Worm (Caenorhabditis elegans) whole organism, midembryonic: Measurements from ENCODE around the gene tdpo-1.
A peak's percentile ranks its signal among the peaks of the same experiment; 100 is the strongest.

ENCODE experiments used
- T22C8.4 ChIP-seq: fragments of 200-800 bp; sonication (Bioruptor generic); IDR thresholded peaks from 2 replicates; pipeline ENCODE4 v1.3.6; 2022; ENCODE audit warnings: missing genetic modification characterization, missing compliant biosample characterization
- cog-1 ChIP-seq: sonication (generic microtip); optimal IDR thresholded peaks from 2 replicates; lab custom pipeline; 2016; ENCODE audit warnings: missing genetic modification characterization, missing compliant biosample characterization
- flt-1 ChIP-seq: fragments of 200-800 bp; sonication (Bioruptor generic); IDR thresholded peaks from 2 replicates; pipeline ENCODE4 v1.3.6; 2022; ENCODE audit warnings: missing genetic modification characterization, missing compliant biosample characterization
- klf-2 ChIP-seq: fragments of 200-800 bp; sonication (Bioruptor generic); conservative IDR thresholded peaks from 2 replicates; pipeline ENCODE4 v1.3.6; 2022; ENCODE audit warnings: missing genetic modification reagents, missing genetic modification characterization, missing compliant biosample characterization
- med-1 ChIP-seq: sonication (generic microtip); optimal IDR thresholded peaks from 2 replicates; lab custom pipeline; 2017; ENCODE audit warnings: missing genetic modification characterization, mild to moderate bottlenecking, missing compliant biosample characterization, antibody characterized with exemption, missing genetic modification reagents; ENCODE audit not compliant: insufficient read depth
- ref-1 ChIP-seq: fragments of 200-800 bp; sonication (Bioruptor generic); conservative IDR thresholded peaks from 2 replicates; pipeline ENCODE4 v1.3.6; 2022; ENCODE audit warnings: missing genetic modification reagents, missing genetic modification characterization, missing compliant biosample characterization
- tab-1 ChIP-seq: fragments of 200-800 bp; sonication (Bioruptor generic); IDR thresholded peaks from 2 replicates; pipeline ENCODE4 v1.3.6; 2022; ENCODE audit warnings: missing genetic modification characterization, missing compliant biosample characterization
- ztf-23 ChIP-seq: fragments of 200-800 bp; sonication (Bioruptor generic); IDR thresholded peaks from 2 replicates; pipeline ENCODE4 v1.3.6; 2022; ENCODE audit warnings: missing genetic modification reagents, missing genetic modification characterization, missing compliant biosample characterization
- ztf-29 ChIP-seq: fragments of 200-800 bp; sonication (Bioruptor generic); IDR thresholded peaks from 2 replicates; pipeline ENCODE4 v1.3.6; 2022; ENCODE audit warnings: missing genetic modification reagents, missing genetic modification characterization, missing compliant biosample characterization

The tdpo-1 gene

DNA sequence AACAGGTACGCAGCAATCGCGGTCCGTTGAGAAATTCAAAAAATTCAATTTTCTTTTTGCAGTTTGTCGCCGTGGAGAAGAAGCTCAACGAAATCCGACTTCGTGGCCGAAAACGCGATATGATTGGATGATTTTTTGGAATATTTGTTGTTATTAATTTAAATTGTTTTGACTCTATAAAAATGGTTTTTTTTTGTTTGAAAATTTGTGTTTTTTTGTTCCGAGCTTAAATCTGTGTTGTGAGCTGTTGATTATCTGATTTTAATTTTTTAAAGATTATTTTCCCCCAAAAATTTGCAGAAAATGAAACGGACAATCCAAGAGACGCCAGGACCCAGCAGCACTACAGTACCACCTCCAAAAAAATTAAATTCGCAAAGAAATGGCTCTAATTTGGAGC lies at the start of gene tdpo-1:
tdpo-1 (plus strand) TSS at position 301 of the 400 bp plus-strand sequence.
- TF ChIP-seq flt-1 (GFP tag; lab: Robert Waterston, UW), result no peak
- no peak for TF ChIP-seq T22C8.4
- TF ChIP-seq tab-1 (GFP tag; lab: Robert Waterston, UW), result no peak
- TF ChIP-seq ztf-29 (GFP tag; lab: Robert Waterston, UW), result no peak
- no peak for TF ChIP-seq ref-1
- TF ChIP-seq cog-1 (tag; lab: Kevin White, UChicago), result no peak
- TF ChIP-seq ztf-23 (GFP tag; lab: Robert Waterston, UW), result no peak
- TF ChIP-seq med-1, result no peak

DNA sequence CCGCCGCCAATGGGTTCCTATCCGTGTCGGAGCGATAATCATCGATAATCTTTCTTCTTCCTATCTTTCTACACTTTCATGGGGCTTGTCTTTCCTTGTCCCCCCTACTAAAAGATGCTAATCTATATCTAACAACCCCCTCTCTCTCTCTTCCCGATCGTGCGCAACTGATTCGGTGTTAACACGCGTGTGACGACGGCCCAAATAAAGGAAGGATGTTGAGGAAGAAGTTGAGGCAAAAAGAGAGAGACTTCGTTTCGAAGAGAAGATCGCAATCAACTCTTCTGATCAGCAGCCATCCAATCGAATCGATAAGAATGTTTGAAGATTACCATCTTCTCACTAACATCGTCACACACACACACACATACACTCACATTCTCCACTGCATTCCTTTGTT lies 48.4 kb upstream of the tdpo-1 start:
- TF ChIP-seq ref-1 (no peak), ztf-29 (GFP tag; lab: Robert Waterston, UW) (0 out of 2 replicates have a peak, but pooled peaks have one; percentile 45), cog-1 (tag; lab: Kevin White, UChicago) (peak; percentile 19), flt-1 (GFP tag; lab: Robert Waterston, UW) (no peak), tab-1 (GFP tag; lab: Robert Waterston, UW) (no peak)

ce11 chrIV:1914900-1915299 lies 44.8 kb upstream of the tdpo-1 start:
- TF ChIP-seq med-1 (no peak), cog-1 (tag; lab: Kevin White, UChicago) (no peak), ztf-29 (GFP tag; lab: Robert Waterston, UW) (no peak), ref-1 (no peak), klf-2 (no peak), T22C8.4 (no peak), ztf-23 (GFP tag; lab: Robert Waterston, UW) (no peak), flt-1 (GFP tag; lab: Robert Waterston, UW) (no peak), tab-1 (GFP tag; lab: Robert Waterston, UW) (no peak)

- no peak for TF ChIP-seq klf-2
- TF ChIP-seq ztf-23 (GFP tag; lab: Robert Waterston, UW), result no peak
- no peak for TF ChIP-seq ztf-29 (GFP tag; lab: Robert Waterston, UW)
- no peak for TF ChIP-seq tab-1 (GFP tag; lab: Robert Waterston, UW)
- no peak for TF ChIP-seq T22C8.4
- no peak for TF ChIP-seq flt-1 (GFP tag; lab: Robert Waterston, UW)
- TF ChIP-seq ref-1, result no peak
- TF ChIP-seq med-1, result no peak
- no peak for TF ChIP-seq cog-1 (tag; lab: Kevin White, UChicago)
These were observed 44.1 kb upstream of the tdpo-1 start for ce11 chrIV:1915549-1915948.

- TF ChIP-seq ztf-23 (GFP tag; lab: Robert Waterston, UW), result no peak
- peak; percentile 43; the same call in 1 of the 2 replicates for TF ChIP-seq flt-1 (GFP tag; lab: Robert Waterston, UW)
- TF ChIP-seq med-1, result no peak
These were observed 43.4 kb upstream of the tdpo-1 start for ce11 chrIV:1916247-1916646.

DNA sequence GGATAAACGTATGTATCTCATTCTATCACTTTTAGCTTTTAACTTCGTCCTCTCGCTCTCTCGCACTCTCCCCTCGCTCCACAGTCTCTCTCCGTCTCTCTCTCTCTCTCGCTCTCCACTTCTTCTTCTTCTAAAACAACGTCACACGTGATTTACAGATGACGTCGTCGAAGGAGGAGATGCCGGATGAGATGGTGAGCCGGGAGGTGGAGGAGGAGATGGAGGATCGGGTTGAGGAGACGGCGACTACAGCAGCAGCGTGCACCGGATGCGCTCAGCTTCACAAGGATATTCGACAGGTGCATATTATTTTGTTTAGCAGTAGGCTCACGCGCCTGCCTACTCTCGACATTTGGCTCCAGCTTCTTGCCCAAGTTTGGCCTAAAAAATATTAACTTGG lies 41.8 kb upstream of the tdpo-1 start, which contains the start of gene elt-6:
elt-6 (plus strand) TSS at position 159 of the 400 bp plus-strand sequence.
- TF ChIP-seq tab-1 (GFP tag; lab: Robert Waterston, UW) (no peak), ztf-23 (GFP tag; lab: Robert Waterston, UW) (0 out of 2 replicates have a peak, but pooled peaks have one; percentile 37)

- TF ChIP-seq ztf-29 (GFP tag; lab: Robert Waterston, UW) (peak; percentile 8; the same call in 1 of the 2 replicates), med-1 (no peak), flt-1 (GFP tag; lab: Robert Waterston, UW) (no peak), tab-1 (GFP tag; lab: Robert Waterston, UW) (no peak), ztf-23 (GFP tag; lab: Robert Waterston, UW) (no peak), klf-2 (no peak), ref-1 (no peak)
These were observed 39.1 kb upstream of the tdpo-1 start for ce11 chrIV:1920513-1920912.

DNA sequence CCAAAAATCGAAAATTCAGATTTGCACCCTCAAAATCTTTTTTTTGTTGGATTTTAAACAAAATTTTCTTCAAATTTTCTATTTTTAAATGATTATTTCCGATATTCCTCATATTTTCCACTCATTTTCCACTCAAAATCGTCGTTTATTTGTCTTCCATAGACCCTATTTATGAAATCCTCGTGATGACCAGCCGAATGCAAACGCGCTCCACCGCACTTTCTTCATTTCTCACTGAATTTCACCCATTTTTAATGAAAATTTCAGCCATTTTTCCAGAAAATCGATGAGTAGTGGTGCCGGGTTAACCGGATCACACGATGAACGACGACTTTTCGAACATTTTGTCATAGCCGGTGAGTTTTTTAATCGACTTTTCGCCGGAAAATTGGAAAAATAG lies 35.9 kb upstream of the tdpo-1 start, which contains the start of gene denn-4:
denn-4 (plus strand) TSS at position 280 of the 400 bp plus-strand sequence.
- TF ChIP-seq cog-1 (tag; lab: Kevin White, UChicago) (no peak), tab-1 (GFP tag; lab: Robert Waterston, UW) (no peak), ref-1 (no peak), ztf-29 (GFP tag; lab: Robert Waterston, UW) (no peak), ztf-23 (GFP tag; lab: Robert Waterston, UW) (no peak), T22C8.4 (no peak), klf-2 (no peak), med-1 (no peak), flt-1 (GFP tag; lab: Robert Waterston, UW) (no peak)

DNA sequence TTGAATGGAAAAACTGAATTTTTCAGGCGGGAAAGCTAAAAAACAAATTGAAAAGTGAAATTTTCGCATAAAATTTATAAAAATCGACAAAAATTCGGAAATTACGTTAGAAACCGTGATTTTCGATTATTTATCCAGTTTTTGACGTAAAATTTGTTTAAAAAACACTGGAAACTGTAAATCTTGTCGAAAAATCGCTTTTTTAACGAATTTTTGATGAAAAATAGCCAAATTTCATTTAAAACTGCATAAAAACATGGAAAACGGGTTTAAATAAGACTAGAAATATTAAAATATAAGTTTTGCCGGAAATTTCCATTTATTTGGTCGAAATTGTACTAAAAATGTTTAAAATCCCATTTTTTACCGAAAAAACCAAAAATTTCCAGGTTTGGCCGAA lies 35.5 kb upstream of the tdpo-1 start:
- no peak for TF ChIP-seq klf-2
- no peak for TF ChIP-seq tab-1 (GFP tag; lab: Robert Waterston, UW)
- TF ChIP-seq cog-1 (tag; lab: Kevin White, UChicago), result no peak
- TF ChIP-seq ref-1, result no peak
- TF ChIP-seq ztf-29 (GFP tag; lab: Robert Waterston, UW), result no peak
- no peak for TF ChIP-seq ztf-23 (GFP tag; lab: Robert Waterston, UW)
- TF ChIP-seq med-1, result no peak
- no peak for TF ChIP-seq flt-1 (GFP tag; lab: Robert Waterston, UW)
- TF ChIP-seq T22C8.4, result no peak

DNA sequence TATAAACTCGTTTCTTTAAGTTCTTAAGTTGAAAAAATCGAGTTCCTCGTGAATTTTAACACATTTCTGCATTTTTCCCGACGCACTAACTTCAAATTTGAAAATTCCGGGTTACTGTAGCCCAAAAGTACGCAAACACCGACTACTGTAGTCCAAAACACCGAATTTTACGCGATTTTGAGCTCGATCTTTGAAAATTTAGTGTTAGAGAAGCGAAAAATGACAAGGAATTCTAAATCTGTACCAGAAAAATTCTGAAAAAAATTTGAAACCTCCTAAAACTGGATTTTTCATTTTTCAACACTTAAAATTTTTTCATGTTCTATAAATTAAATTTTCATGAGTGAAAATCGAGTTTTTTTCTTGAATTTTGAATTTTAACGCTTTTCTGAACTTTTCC lies 14.5 kb upstream of the tdpo-1 start:
- no peak for TF ChIP-seq ref-1
- TF ChIP-seq tab-1 (GFP tag; lab: Robert Waterston, UW), result no peak
- TF ChIP-seq flt-1 (GFP tag; lab: Robert Waterston, UW), result no peak
- no peak for TF ChIP-seq T22C8.4
- no peak for TF ChIP-seq cog-1 (tag; lab: Kevin White, UChicago)
- no peak for TF ChIP-seq ztf-23 (GFP tag; lab: Robert Waterston, UW)
- TF ChIP-seq klf-2, result no peak
- no peak for TF ChIP-seq ztf-29 (GFP tag; lab: Robert Waterston, UW)
- TF ChIP-seq med-1, result no peak

DNA sequence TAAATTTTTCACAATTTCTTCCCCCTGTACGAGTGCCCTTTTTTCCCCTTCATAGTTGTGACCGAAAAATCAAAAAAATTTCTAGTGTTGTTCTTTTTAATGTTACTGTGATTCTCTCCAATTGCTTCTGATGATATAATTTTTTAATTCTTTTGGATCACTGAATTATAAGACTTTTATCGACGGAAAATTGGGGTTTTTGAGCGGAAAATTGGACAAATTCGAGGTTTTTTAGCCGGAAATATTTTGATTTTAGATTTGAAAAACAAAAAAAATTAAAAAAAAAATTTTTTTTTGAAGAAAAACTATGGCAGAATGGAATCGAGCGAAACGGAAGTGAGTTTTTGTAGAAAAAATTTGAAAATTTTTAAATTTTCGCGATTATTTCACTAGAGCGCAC lies 11.8 kb upstream of the tdpo-1 start, which contains the start of gene tsen-54:
tsen-54 (plus strand) TSS at position 301 of the 400 bp plus-strand sequence.
- TF ChIP-seq klf-2 (no peak), ref-1 (no peak), flt-1 (GFP tag; lab: Robert Waterston, UW) (no peak), ztf-23 (GFP tag; lab: Robert Waterston, UW) (no peak), ztf-29 (GFP tag; lab: Robert Waterston, UW) (no peak), T22C8.4 (no peak), tab-1 (GFP tag; lab: Robert Waterston, UW) (no peak), med-1 (no peak), cog-1 (tag; lab: Kevin White, UChicago) (no peak)
